Worm (Caenorhabditis elegans) whole organism, mixed stage, embryonic: Measurements from ENCODE around the gene set-23.

ENCODE experiments used
- ceh-43 ChIP-seq: fragments of 200-800 bp; sonication (Bioruptor generic); optimal IDR thresholded peaks from 2 replicates; lab custom pipeline; 2018; ENCODE audit warnings: mild to moderate bottlenecking, missing genetic modification characterization, moderate library complexity, missing compliant biosample characterization
- hlh-1 ChIP-seq: fragments of 150-350 bp; optimal IDR thresholded peaks from 2 replicates; lab custom pipeline; 2014; ENCODE audit warnings: missing biosample characterization, missing genetic modification reagents, missing genetic modification characterization
- nhr-237 ChIP-seq: fragments of 150-350 bp; optimal IDR thresholded peaks from 2 replicates; lab custom pipeline; 2014; ENCODE audit warnings: missing biosample characterization, missing genetic modification characterization
- nhr-76 ChIP-seq: sonication (generic microtip); optimal IDR thresholded peaks from 2 replicates; lab custom pipeline; 2017; ENCODE audit warnings: missing biosample characterization, missing genetic modification characterization
- tbx-8 ChIP-seq: fragments of 200-800 bp; sonication (Bioruptor generic); optimal IDR thresholded peaks from 2 replicates; lab custom pipeline; 2018; ENCODE audit warnings: mild to moderate bottlenecking, missing genetic modification characterization, moderate library complexity, missing compliant biosample characterization
- unc-39 ChIP-seq: fragments of 150-350 bp; optimal IDR thresholded peaks from 2 replicates; lab custom pipeline; 2014; ENCODE audit warnings: missing biosample characterization, missing genetic modification characterization

ce11 chrIV:1559931-1560330 lies 41.5 kb upstream of the set-23 start, which contains the start of gene Y41D4B.17:
- TF ChIP-seq ceh-43 (GFP tag; lab: Kevin White, UChicago) (no peak), tbx-8 (GFP tag; lab: Kevin White, UChicago) (no peak), hlh-1 (no peak), unc-39 (tag; lab: Kevin White, UChicago) (no peak), nhr-76 (tag; lab: Kevin White, UChicago) (no peak), nhr-237 (tag; lab: Kevin White, UChicago) (no peak)
